Fruit fly (Drosophila melanogaster) whole organism, embryonic: ENCODE measurements around the gene CG15212.

Source experiments
- Adf1 ChIP-seq: fragments of 200-800 bp; sonication (Bioruptor generic); IDR thresholded peaks from 2 replicates; pipeline ENCODE4 v1.3.6; 2022; ENCODE audit warnings: missing biosample characterization, missing genetic modification characterization
- Antp ChIP-seq: fragments of 200-800 bp; sonication (Bioruptor generic); optimal IDR thresholded peaks from 3 replicates; lab custom pipeline; 2016; ENCODE audit warnings: missing biosample characterization, missing genetic modification characterization
- CG10147 ChIP-seq: fragments of 200-800 bp; sonication (Bioruptor generic); optimal IDR thresholded peaks from 2 replicates; lab custom pipeline; 2019; ENCODE audit warnings: missing biosample characterization, mild to moderate bottlenecking, missing genetic modification characterization, moderate library complexity
- CG1024 ChIP-seq: fragments of 200-800 bp; sonication (Bioruptor generic); IDR thresholded peaks from 2 replicates; pipeline ENCODE4 v1.3.6; 2022; ENCODE audit warnings: missing biosample characterization, missing genetic modification characterization
- CG12219 ChIP-seq: fragments of 200-800 bp; sonication (Bioruptor generic); optimal IDR thresholded peaks from 3 replicates; lab custom pipeline; 2018; ENCODE audit warnings: missing biosample characterization, mild to moderate bottlenecking, missing genetic modification characterization
- CG12744 ChIP-seq: fragments of 200-800 bp; sonication (Bioruptor generic); optimal IDR thresholded peaks from 2 replicates; lab custom pipeline; 2016; ENCODE audit warnings: missing biosample characterization, missing genetic modification characterization
- CG13287 ChIP-seq: fragments of 200-800 bp; sonication (Bioruptor generic); IDR thresholded peaks from 2 replicates; pipeline ENCODE4 v1.3.6; 2022; ENCODE audit warnings: missing biosample characterization, missing genetic modification characterization; ENCODE audit not compliant: partially characterized antibody
- CG15514 ChIP-seq: fragments of 200-800 bp; sonication (Bioruptor generic); optimal IDR thresholded peaks from 3 replicates; lab custom pipeline; 2017; ENCODE audit warnings: missing biosample characterization, missing genetic modification characterization, mild to moderate bottlenecking, moderate library complexity, missing genetic modification reagents
- CG17186 ChIP-seq: fragments of 200-800 bp; sonication (Bioruptor generic); optimal IDR thresholded peaks from 3 replicates; lab custom pipeline; 2017; ENCODE audit warnings: missing biosample characterization, missing genetic modification reagents, missing genetic modification characterization
- CG17612 ChIP-seq: fragments of 200-800 bp; sonication (Bioruptor generic); IDR thresholded peaks from 2 replicates; pipeline ENCODE4 v1.3.6; 2022; ENCODE audit warnings: missing biosample characterization, missing genetic modification characterization
- CG1792 ChIP-seq: fragments of 200-800 bp; sonication (Bioruptor generic); optimal IDR thresholded peaks from 2 replicates; lab custom pipeline; 2016; ENCODE audit warnings: missing biosample characterization, missing genetic modification characterization
- CG18619 ChIP-seq: fragments of 200-800 bp; sonication (Bioruptor generic); optimal IDR thresholded peaks from 3 replicates; lab custom pipeline; 2017; ENCODE audit warnings: missing biosample characterization, mild to moderate bottlenecking, missing genetic modification characterization
- CG18764 ChIP-seq: fragments of 200-800 bp; sonication (Bioruptor generic); optimal IDR thresholded peaks from 3 replicates; lab custom pipeline; 2016; ENCODE audit warnings: missing biosample characterization, missing genetic modification characterization
- CG32772 ChIP-seq: fragments of 200-800 bp; sonication (Bioruptor generic); IDR thresholded peaks from 2 replicates; pipeline ENCODE4 v1.3.6; 2022; ENCODE audit warnings: missing biosample characterization, missing genetic modification characterization
- CG34422 ChIP-seq: fragments of 200-800 bp; sonication (Bioruptor generic); IDR thresholded peaks from 3 replicates; pipeline ENCODE4 v1.3.6; 2022; ENCODE audit warnings: missing biosample characterization, missing genetic modification characterization
- CG4360 ChIP-seq: fragments of 200-800 bp; sonication (Bioruptor generic); IDR thresholded peaks from 2 replicates; pipeline ENCODE4 v1.3.6; 2022; ENCODE audit warnings: missing biosample characterization, missing genetic modification characterization
- CG7271 ChIP-seq: fragments of 200-800 bp; sonication (Bioruptor generic); optimal IDR thresholded peaks from 2 replicates; lab custom pipeline; 2018; ENCODE audit warnings: missing biosample characterization, mild to moderate bottlenecking, missing genetic modification characterization, moderate library complexity
- CHES-1-like ChIP-seq: fragments of 200-800 bp; sonication (Bioruptor generic); optimal IDR thresholded peaks from 2 replicates; lab custom pipeline; 2016; ENCODE audit warnings: missing biosample characterization, missing genetic modification characterization
- CoRest ChIP-seq: fragments of 200-800 bp; sonication (Bioruptor generic); optimal IDR thresholded peaks from 3 replicates; lab custom pipeline; 2018; ENCODE audit warnings: missing biosample characterization, mild to moderate bottlenecking, missing genetic modification characterization, moderate library complexity
- D19B ChIP-seq: fragments of 200-800 bp; sonication (Bioruptor generic); optimal IDR thresholded peaks from 2 replicates; lab custom pipeline; 2017; ENCODE audit warnings: missing biosample characterization, mild to moderate bottlenecking, missing genetic modification characterization
- Doc2 ChIP-seq: fragments of 200-800 bp; sonication (Bioruptor generic); IDR thresholded peaks from 2 replicates; pipeline ENCODE4 v1.3.6; 2022; ENCODE audit warnings: missing biosample characterization, missing genetic modification characterization
- Ets97D ChIP-seq: fragments of 200-800 bp; sonication (Bioruptor generic); optimal IDR thresholded peaks from 3 replicates; lab custom pipeline; 2016; ENCODE audit warnings: missing biosample characterization, missing genetic modification characterization
- HLH54F ChIP-seq: fragments of 200-800 bp; sonication (Bioruptor generic); optimal IDR thresholded peaks from 3 replicates; lab custom pipeline; 2016; ENCODE audit warnings: missing biosample characterization, missing genetic modification characterization
- Hmx ChIP-seq: fragments of 200-800 bp; sonication (Bioruptor generic); optimal IDR thresholded peaks from 2 replicates; lab custom pipeline; 2016; ENCODE audit warnings: missing biosample characterization, missing genetic modification characterization
- Kr ChIP-seq: fragments of 200-800 bp; sonication (Bioruptor generic); optimal IDR thresholded peaks from 2 replicates; lab custom pipeline; 2017; ENCODE audit warnings: missing biosample characterization, mild to moderate bottlenecking, missing genetic modification characterization
- MTF-1 ChIP-seq: fragments of 200-800 bp; sonication (Bioruptor generic); optimal IDR thresholded peaks from 2 replicates; lab custom pipeline; 2018; ENCODE audit warnings: missing biosample characterization, mild to moderate bottlenecking, missing genetic modification characterization, borderline replicate concordance
- NfI ChIP-seq: fragments of 200-800 bp; sonication (Bioruptor generic); optimal IDR thresholded peaks from 3 replicates; lab custom pipeline; 2018; ENCODE audit warnings: missing biosample characterization, mild to moderate bottlenecking, missing genetic modification characterization, moderate library complexity
- Sry-β ChIP-seq: fragments of 200-800 bp; sonication (Bioruptor generic); optimal IDR thresholded peaks from 2 replicates; lab custom pipeline; 2018; ENCODE audit warnings: missing biosample characterization, mild to moderate bottlenecking, missing genetic modification characterization, moderate library complexity
- bab2 ChIP-seq: fragments of 200-800 bp; sonication (Bioruptor generic); optimal IDR thresholded peaks from 2 replicates; lab custom pipeline; 2016; ENCODE audit warnings: missing biosample characterization, missing genetic modification characterization
- cato ChIP-seq: fragments of 200-800 bp; sonication (Bioruptor generic); optimal IDR thresholded peaks from 2 replicates; lab custom pipeline; 2016; ENCODE audit warnings: missing biosample characterization, missing genetic modification characterization, borderline replicate concordance
- caup ChIP-seq: fragments of 200-800 bp; sonication (Bioruptor generic); optimal IDR thresholded peaks from 3 replicates; lab custom pipeline; 2017; ENCODE audit warnings: missing biosample characterization, mild to moderate bottlenecking, missing genetic modification characterization, moderate library complexity; ENCODE audit not compliant: severe bottlenecking
- ci ChIP-seq: fragments of 200-800 bp; sonication (Bioruptor generic); IDR thresholded peaks from 3 replicates; pipeline ENCODE4 v1.3.6; 2022; ENCODE audit warnings: missing biosample characterization, missing genetic modification characterization
- esg ChIP-seq: fragments of 200-800 bp; sonication (Bioruptor generic); conservative IDR thresholded peaks from 2 replicates; pipeline ENCODE4 v1.3.6; 2022; ENCODE audit warnings: missing biosample characterization, missing genetic modification characterization
- eve ChIP-seq, 2 experiments: fragments of >200 bp; optimal IDR thresholded peaks; 2 replicates each; lab custom pipeline; 2017; ENCODE audit warnings: missing biosample characterization in 2 of 2, missing genetic modification characterization in 2 of 2
- grn ChIP-seq: fragments of 200-800 bp; sonication (Bioruptor generic); optimal IDR thresholded peaks from 3 replicates; lab custom pipeline; 2017; ENCODE audit warnings: missing biosample characterization, missing genetic modification characterization
- gro ChIP-seq: fragments of 200-800 bp; sonication (Bioruptor generic); optimal IDR thresholded peaks from 2 replicates; lab custom pipeline; 2016; ENCODE audit warnings: missing biosample characterization, missing genetic modification characterization
- hb ChIP-seq: fragments of 200-800 bp; sonication (Bioruptor generic); IDR thresholded peaks from 3 replicates; pipeline ENCODE4 v1.3.6; 2022; ENCODE audit warnings: missing biosample characterization, missing genetic modification characterization; ENCODE audit not compliant: partially characterized antibody
- lmd ChIP-seq: fragments of 200-800 bp; sonication (Bioruptor generic); IDR thresholded peaks from 2 replicates; pipeline ENCODE4 v1.3.6; 2022; ENCODE audit warnings: missing biosample characterization, missing genetic modification characterization
- lov ChIP-seq, 2 experiments: fragments of 200-800 bp in 1 of 2; fragments of >200 bp in 1 of 2; sonication (Bioruptor generic) in 1 of 2; IDR thresholded peaks in 1 of 2; optimal IDR thresholded peaks in 1 of 2; 2 replicates in 1 of 2; 3 replicates in 1 of 2; pipeline versions ENCODE4 v1.3.6 to Lab custom; 2017 to 2022; ENCODE audit warnings: missing biosample characterization in 1 of 2, missing genetic modification characterization in 1 of 2
- prd ChIP-seq, 3 experiments: fragments of >200 bp in 2 of 3; fragments of 200-800 bp in 1 of 3; sonication (Bioruptor generic) in 1 of 3; optimal IDR thresholded peaks in 2 of 3; IDR thresholded peaks in 1 of 3; 2 replicates in 2 of 3; 3 replicates in 1 of 3; pipeline versions ENCODE4 v1.3.6 to Lab custom; 2017 to 2022; ENCODE audit warnings: missing biosample characterization in 1 of 3, missing genetic modification characterization in 1 of 3
- run ChIP-seq: fragments of 200-800 bp; sonication (Bioruptor generic); optimal IDR thresholded peaks from 3 replicates; lab custom pipeline; 2018; ENCODE audit warnings: missing biosample characterization, mild to moderate bottlenecking, missing genetic modification characterization
- sens ChIP-seq: fragments of 200-800 bp; sonication (Bioruptor generic); peaks from one replicate; lab custom pipeline; 2016; ENCODE audit warnings: missing biosample characterization, missing genetic modification characterization
- sens-2 ChIP-seq: fragments of 200-800 bp; sonication (Bioruptor generic); IDR thresholded peaks from 2 replicates; pipeline ENCODE4 v1.3.6; 2022; ENCODE audit warnings: missing biosample characterization, missing genetic modification characterization
- sisA ChIP-seq: fragments of 200-800 bp; sonication (Bioruptor generic); IDR thresholded peaks from 2 replicates; pipeline ENCODE4 v1.3.6; 2022; ENCODE audit warnings: missing biosample characterization, missing genetic modification characterization
- stwl ChIP-seq: fragments of 200-800 bp; sonication (Bioruptor generic); optimal IDR thresholded peaks from 3 replicates; lab custom pipeline; 2018; ENCODE audit warnings: missing biosample characterization, mild to moderate bottlenecking, missing genetic modification characterization, moderate library complexity
- sug ChIP-seq: fragments of 200-800 bp; optimal IDR thresholded peaks from 2 replicates; lab custom pipeline; 2019; ENCODE audit warnings: missing biosample characterization, mild to moderate bottlenecking, missing genetic modification characterization, moderate library complexity
- tx ChIP-seq: fragments of 200-800 bp; sonication (Bioruptor generic); optimal IDR thresholded peaks from 2 replicates; lab custom pipeline; 2016; ENCODE audit warnings: missing biosample characterization, missing genetic modification characterization
- wek ChIP-seq: fragments of 200-800 bp; sonication (Bioruptor generic); optimal IDR thresholded peaks from 3 replicates; lab custom pipeline; 2018; ENCODE audit warnings: missing biosample characterization, mild to moderate bottlenecking, missing genetic modification characterization, moderate library complexity
- wor ChIP-seq: fragments of 200-800 bp; sonication (Bioruptor generic); IDR thresholded peaks from 2 replicates; pipeline ENCODE4 v1.3.6; 2022; ENCODE audit warnings: missing biosample characterization, missing genetic modification characterization
- zen2 ChIP-seq: fragments of 200-800 bp; sonication (Bioruptor generic); IDR thresholded peaks from 3 replicates; pipeline ENCODE4 v1.3.6; 2022; ENCODE audit warnings: missing biosample characterization, missing genetic modification characterization; ENCODE audit not compliant: partially characterized antibody

CG15212 gene

dm6 chr3L:5131245-5131644, at the start of gene CG15212:
Gene CG15212, plus strand, starts transcription at chr3L:5131545.
- TF ChIP-seq sisA (GFP tag; lab: Robert Waterston, UW): no peak
- no peak for TF ChIP-seq eve (GFP tag; optimal IDR thresholded peaks at IDR 0.05; lab: Kevin White, UChicago)
- no peak for TF ChIP-seq CG17612
- TF ChIP-seq CoRest: no peak
- no peak for TF ChIP-seq CG34422 (GFP tag; lab: Robert Waterston, UW)
- no peak for TF ChIP-seq CG17186 (GFP tag; lab: Kevin White, UChicago)
- TF ChIP-seq wek (GFP tag; lab: Kevin White, UChicago): no peak
- no peak for TF ChIP-seq Hmx (GFP tag; lab: Kevin White, UChicago)
- no peak for TF ChIP-seq Antp (GFP tag; lab: Kevin White, UChicago)
- no peak for TF ChIP-seq CG13287 (GFP tag; lab: Robert Waterston, UW)
- TF ChIP-seq hb (GFP tag; lab: Robert Waterston, UW): no peak
- TF ChIP-seq esg (GFP tag; lab: Robert Waterston, UW): no peak
- no peak for TF ChIP-seq CG12744
- no peak for TF ChIP-seq CG18764
- TF ChIP-seq gro: no peak
- TF ChIP-seq sens-2 (GFP tag; lab: Robert Waterston, UW): no peak
- no peak for TF ChIP-seq HLH54F (GFP tag; lab: Kevin White, UChicago)
- TF ChIP-seq cato (GFP tag; lab: Kevin White, UChicago): no peak
- no peak for TF ChIP-seq tx (GFP tag; lab: Kevin White, UChicago)
- TF ChIP-seq prd (optimal IDR thresholded peaks at IDR 0.05; lab: Kevin White, UChicago): no peak
- no peak for TF ChIP-seq prd (GFP tag; IDR thresholded peaks at IDR 0.05; lab: Robert Waterston, UW)
- TF ChIP-seq, all 482 proteins: peak for 0

- TF ChIP-seq CG1024 (peak; percentile 36; the same call in 1 of the 2 replicates), lov (optimal IDR thresholded peaks at IDR 0.05; lab: Kevin White, UChicago) (no peak), lov (GFP tag; IDR thresholded peaks at IDR 0.05; lab: Robert Waterston, UW) (no peak), D19B (no peak), NfI (GFP tag; lab: Kevin White, UChicago) (peak; percentile 45), CG32772 (no peak), CG4360 (GFP tag; lab: Robert Waterston, UW) (no peak), Ets97D (GFP tag; lab: Kevin White, UChicago) (peak; percentile 87), caup (GFP tag; lab: Kevin White, UChicago) (peak; percentile 8), CG1792 (GFP tag; lab: Kevin White, UChicago) (no peak), run (tag; lab: Kevin White, UChicago) (no peak), Adf1 (GFP tag; lab: Robert Waterston, UW) (no peak), ci (GFP tag; lab: Robert Waterston, UW) (peak; percentile 81), CG12219 (peak; percentile 42), CG7271 (tag; lab: Kevin White, UChicago) (peak; percentile 69), sens (GFP tag; lab: Kevin White, UChicago) (peak; percentile 75), Kr (GFP tag; lab: Kevin White, UChicago) (no peak), sug (tag; lab: Kevin White, UChicago) (no peak), CHES-1-like (GFP tag; lab: Kevin White, UChicago) (no peak), CG10147 (GFP tag; lab: Kevin White, UChicago) (no peak), Doc2 (GFP tag; lab: Robert Waterston, UW) (no peak), MTF-1 (peak; percentile 56), lmd (no peak), CG15514 (GFP tag; lab: Kevin White, UChicago) (peak; percentile 31), bab2 (GFP tag; lab: Kevin White, UChicago) (no peak), CG18619 (no peak), wor (no peak), zen2 (no peak), Sry-β (GFP tag; lab: Kevin White, UChicago) (no peak), grn (GFP tag; lab: Kevin White, UChicago) (no peak), stwl (tag; lab: Kevin White, UChicago) (peak; percentile 38)
Observed at dm6 chr3L:5096674-5097073, 34.7 kb upstream of the CG15212 start.
